Fruit fly (Drosophila melanogaster) whole organism, embryonic: ENCODE results near the gene CSN1b.

ENCODE experiments used
- BtbVII ChIP-seq: fragments of 200-800 bp; sonication (Bioruptor generic); optimal IDR thresholded peaks from 3 replicates; lab custom pipeline; 2017; ENCODE audit warnings: missing biosample characterization, mild to moderate bottlenecking, missing genetic modification characterization
- CG10462 ChIP-seq: fragments of 200-800 bp; sonication (Bioruptor generic); optimal IDR thresholded peaks from 2 replicates; lab custom pipeline; 2016; ENCODE audit warnings: missing biosample characterization, missing genetic modification characterization
- CG12769 ChIP-seq: fragments of 200-800 bp; sonication (Bioruptor generic); optimal IDR thresholded peaks from 2 replicates; lab custom pipeline; 2019; ENCODE audit warnings: missing biosample characterization, mild to moderate bottlenecking, missing genetic modification characterization, moderate library complexity
- CG13894 ChIP-seq: fragments of 200-800 bp; sonication (Bioruptor generic); optimal IDR thresholded peaks from 3 replicates; lab custom pipeline; 2018; ENCODE audit warnings: missing biosample characterization, mild to moderate bottlenecking, missing genetic modification characterization, moderate library complexity
- CG14965 ChIP-seq: fragments of 200-800 bp; sonication (Bioruptor generic); optimal IDR thresholded peaks from 2 replicates; lab custom pipeline; 2016; ENCODE audit warnings: missing biosample characterization, missing genetic modification characterization, borderline replicate concordance
- CG17328 ChIP-seq: fragments of 200-800 bp; sonication (Bioruptor generic); IDR thresholded peaks from 2 replicates; pipeline ENCODE4 v1.3.6; 2022; ENCODE audit warnings: missing biosample characterization, missing genetic modification characterization
- CG2129 ChIP-seq: fragments of 200-800 bp; sonication (Bioruptor generic); IDR thresholded peaks from 2 replicates; pipeline ENCODE4 v1.3.6; 2022; ENCODE audit warnings: missing biosample characterization, missing genetic modification characterization; ENCODE audit not compliant: partially characterized antibody
- CG2199 ChIP-seq: fragments of 200-800 bp; sonication (Bioruptor generic); IDR thresholded peaks from 3 replicates; pipeline ENCODE4 v1.3.6; 2022; ENCODE audit warnings: missing biosample characterization, missing genetic modification characterization
- CG3281 ChIP-seq: fragments of 200-800 bp; sonication (Bioruptor generic); optimal IDR thresholded peaks from 3 replicates; lab custom pipeline; 2017; ENCODE audit warnings: missing biosample characterization, mild to moderate bottlenecking, missing genetic modification characterization
- CG3838 ChIP-seq: fragments of 200-800 bp; sonication (Bioruptor generic); optimal IDR thresholded peaks from 3 replicates; lab custom pipeline; 2016; ENCODE audit warnings: missing biosample characterization, missing genetic modification characterization
- CG6254 ChIP-seq: fragments of 200-800 bp; sonication (Bioruptor generic); optimal IDR thresholded peaks from 3 replicates; lab custom pipeline; 2017; ENCODE audit warnings: mild to moderate bottlenecking, missing biosample characterization, missing genetic modification reagents, missing genetic modification characterization
- CG6791 ChIP-seq: fragments of 200-800 bp; sonication (Bioruptor generic); IDR thresholded peaks from 3 replicates; pipeline ENCODE4 v1.3.6; 2022; ENCODE audit warnings: missing biosample characterization, missing genetic modification characterization; ENCODE audit not compliant: partially characterized antibody
- CG8290 ChIP-seq, 3 experiments: fragments of 200-800 bp; sonication (Bioruptor generic); optimal IDR thresholded peaks; 2 replicates each; lab custom pipeline; 2016 to 2019; ENCODE audit warnings: missing biosample characterization in 3 of 3, missing genetic modification characterization in 3 of 3, mild to moderate bottlenecking in 2 of 3, moderate library complexity in 1 of 3
- CG9215 ChIP-seq: fragments of 200-800 bp; sonication (Bioruptor generic); IDR thresholded peaks from 2 replicates; pipeline ENCODE4 v1.3.6; 2022; ENCODE audit warnings: missing biosample characterization, missing genetic modification characterization
- CTCF ChIP-seq: fragments of 200-800 bp; sonication (Bioruptor generic); optimal IDR thresholded peaks from 2 replicates; lab custom pipeline; 2017; ENCODE audit warnings: missing biosample characterization, mild to moderate bottlenecking, missing genetic modification characterization, moderate library complexity
- Deaf1 ChIP-seq: fragments of 200-800 bp; optimal IDR thresholded peaks from 3 replicates; lab custom pipeline; 2019; ENCODE audit warnings: missing biosample characterization, mild to moderate bottlenecking, missing genetic modification characterization, moderate library complexity
- Doc3 ChIP-seq: fragments of 200-800 bp; sonication (Bioruptor generic); IDR thresholded peaks from 3 replicates; pipeline ENCODE4 v1.3.6; 2022; ENCODE audit warnings: missing biosample characterization, missing genetic modification characterization; ENCODE audit not compliant: partially characterized antibody
- E2f2 ChIP-seq: fragments of 200-800 bp; sonication (Bioruptor generic); IDR thresholded peaks from 2 replicates; pipeline ENCODE4 v1.3.6; 2022; ENCODE audit warnings: missing biosample characterization, missing genetic modification characterization
- Fer1 ChIP-seq: fragments of 200-800 bp; sonication (Bioruptor generic); optimal IDR thresholded peaks from 2 replicates; lab custom pipeline; 2017; ENCODE audit warnings: missing biosample characterization, mild to moderate bottlenecking, missing genetic modification characterization
- Gsc ChIP-seq: fragments of 200-800 bp; sonication (Bioruptor generic); IDR thresholded peaks from 2 replicates; pipeline ENCODE4 v1.3.6; 2022; ENCODE audit warnings: missing biosample characterization, missing genetic modification characterization
- Jarid2 ChIP-seq: fragments of 200-800 bp; sonication (Bioruptor generic); optimal IDR thresholded peaks from 3 replicates; lab custom pipeline; 2017; ENCODE audit warnings: mild to moderate bottlenecking, missing biosample characterization, missing genetic modification reagents, missing genetic modification characterization
- Med ChIP-seq: fragments of 200-800 bp; sonication (Bioruptor generic); peaks from one replicate; lab custom pipeline; 2016; ENCODE audit warnings: missing biosample characterization, missing genetic modification characterization, mild to moderate bottlenecking, inconsistent platforms, moderate library complexity
- Meics ChIP-seq: fragments of 200-800 bp; sonication (Bioruptor generic); optimal IDR thresholded peaks from 2 replicates; lab custom pipeline; 2017; ENCODE audit warnings: missing biosample characterization, mild to moderate bottlenecking, missing genetic modification characterization
- Nf-YC ChIP-seq: fragments of 200-800 bp; optimal IDR thresholded peaks from 3 replicates; lab custom pipeline; 2019; ENCODE audit warnings: missing biosample characterization, mild to moderate bottlenecking, missing genetic modification characterization, moderate library complexity
- Scr ChIP-seq: fragments of 200-800 bp; sonication (Bioruptor generic); IDR thresholded peaks from 2 replicates; pipeline ENCODE4 v1.3.6; 2022; ENCODE audit warnings: missing biosample characterization, missing genetic modification characterization; ENCODE audit not compliant: partially characterized antibody
- Trl ChIP-seq, 3 experiments: fragments of >200 bp in 2 of 3; fragments of 200-800 bp in 1 of 3; sonication (Bioruptor generic) in 1 of 3; optimal IDR thresholded peaks; 2 replicates in 1 of 3; 3 replicates in 2 of 3; lab custom pipeline; 2016 to 2017; ENCODE audit warnings: missing biosample characterization in 1 of 3, missing genetic modification characterization in 1 of 3
- abd-A ChIP-seq: fragments of 200-800 bp; sonication (Bioruptor generic); optimal IDR thresholded peaks from 3 replicates; lab custom pipeline; 2019; ENCODE audit warnings: missing biosample characterization, mild to moderate bottlenecking, missing genetic modification characterization, moderate library complexity
- bbx ChIP-seq: fragments of 200-800 bp; sonication (Bioruptor generic); IDR thresholded peaks from 2 replicates; pipeline ENCODE4 v1.3.6; 2022; ENCODE audit warnings: missing biosample characterization, missing genetic modification characterization; ENCODE audit not compliant: partially characterized antibody
- cad ChIP-seq: fragments of >200 bp; optimal IDR thresholded peaks from 2 replicates; lab custom pipeline; 2017; ENCODE audit warnings: missing biosample characterization, missing genetic modification characterization
- caup ChIP-seq: fragments of 200-800 bp; sonication (Bioruptor generic); optimal IDR thresholded peaks from 3 replicates; lab custom pipeline; 2017; ENCODE audit warnings: missing biosample characterization, mild to moderate bottlenecking, missing genetic modification characterization, moderate library complexity; ENCODE audit not compliant: severe bottlenecking
- cg ChIP-seq: fragments of 200-800 bp; sonication (Bioruptor generic); optimal IDR thresholded peaks from 3 replicates; lab custom pipeline; 2019; ENCODE audit warnings: missing biosample characterization, mild to moderate bottlenecking, missing genetic modification characterization, moderate library complexity
- chif ChIP-seq, 2 experiments: fragments of 200-800 bp; sonication (Bioruptor generic); optimal IDR thresholded peaks; 3 replicates each; lab custom pipeline; 2016; ENCODE audit warnings: missing biosample characterization in 2 of 2, missing genetic modification characterization in 2 of 2
- chinmo ChIP-seq: fragments of 200-800 bp; sonication (Bioruptor generic); IDR thresholded peaks from 4 replicates; pipeline ENCODE4 v1.3.6; 2022; ENCODE audit warnings: missing biosample characterization, missing genetic modification characterization; ENCODE audit not compliant: partially characterized antibody
- ci ChIP-seq: fragments of 200-800 bp; sonication (Bioruptor generic); IDR thresholded peaks from 3 replicates; pipeline ENCODE4 v1.3.6; 2022; ENCODE audit warnings: missing biosample characterization, missing genetic modification characterization
- dmrt11E ChIP-seq: fragments of 200-800 bp; sonication (Bioruptor generic); optimal IDR thresholded peaks from 3 replicates; lab custom pipeline; 2018; ENCODE audit warnings: missing biosample characterization, mild to moderate bottlenecking, missing genetic modification characterization, moderate library complexity
- exex ChIP-seq: fragments of 200-800 bp; sonication (Bioruptor generic); optimal IDR thresholded peaks from 4 replicates; lab custom pipeline; 2018; ENCODE audit warnings: missing biosample characterization, mild to moderate bottlenecking, missing genetic modification characterization, moderate library complexity
- fu2 ChIP-seq: fragments of 200-800 bp; sonication (Bioruptor generic); optimal IDR thresholded peaks from 2 replicates; lab custom pipeline; 2016; ENCODE audit warnings: missing biosample characterization, missing genetic modification characterization
- hth ChIP-seq: fragments of >200 bp; optimal IDR thresholded peaks from 2 replicates; lab custom pipeline; 2017; ENCODE audit warnings: inconsistent platforms
- kni ChIP-seq: fragments of 200-800 bp; sonication (Bioruptor generic); optimal IDR thresholded peaks from 3 replicates; lab custom pipeline; 2017; ENCODE audit warnings: mild to moderate bottlenecking, missing biosample characterization, missing genetic modification reagents, missing genetic modification characterization
- mirr ChIP-seq: fragments of 200-800 bp; sonication (Bioruptor generic); optimal IDR thresholded peaks from 3 replicates; lab custom pipeline; 2018; ENCODE audit warnings: missing biosample characterization, mild to moderate bottlenecking, missing genetic modification characterization
- nau ChIP-seq: fragments of 200-800 bp; sonication (Bioruptor generic); optimal IDR thresholded peaks from 3 replicates; lab custom pipeline; 2017; ENCODE audit warnings: missing biosample characterization, mild to moderate bottlenecking, missing genetic modification characterization, missing genetic modification reagents
- nerfin-2 ChIP-seq: fragments of 200-800 bp; sonication (Bioruptor generic); IDR thresholded peaks from 2 replicates; pipeline ENCODE4 v1.3.6; 2022; ENCODE audit warnings: missing biosample characterization, missing genetic modification characterization; ENCODE audit not compliant: partially characterized antibody
- nmo ChIP-seq: fragments of 200-800 bp; sonication (Bioruptor generic); optimal IDR thresholded peaks from 2 replicates; lab custom pipeline; 2018; ENCODE audit warnings: missing biosample characterization, mild to moderate bottlenecking, missing genetic modification characterization, moderate library complexity
- pros ChIP-seq: fragments of 200-800 bp; sonication (Bioruptor generic); optimal IDR thresholded peaks from 3 replicates; lab custom pipeline; 2019; ENCODE audit warnings: missing biosample characterization, mild to moderate bottlenecking, missing genetic modification characterization, moderate library complexity
- sqz ChIP-seq: fragments of 200-800 bp; sonication (Bioruptor generic); optimal IDR thresholded peaks from 3 replicates; lab custom pipeline; 2018; ENCODE audit warnings: missing biosample characterization, mild to moderate bottlenecking, missing genetic modification characterization
- sr ChIP-seq: fragments of 200-800 bp; sonication (Bioruptor generic); IDR thresholded peaks from 3 replicates; pipeline ENCODE4 v1.3.6; 2022; ENCODE audit warnings: missing biosample characterization, missing genetic modification characterization
- z ChIP-seq: fragments of 200-800 bp; sonication (Bioruptor generic); IDR thresholded peaks from 3 replicates; pipeline ENCODE4 v1.3.6; 2022; ENCODE audit warnings: missing biosample characterization, missing genetic modification characterization

Gene CSN1b

dm6 chr3L:18896297-18896863 is 8.3 kb downstream of the CSN1b start (continued):
- TF ChIP-seq pros, result peak; percentile 8
- no peak for TF ChIP-seq chif (GFP tag; optimal IDR thresholded peaks at IDR 0.05; lab: Kevin White, UChicago)
- TF ChIP-seq Gsc (GFP tag; lab: Robert Waterston, UW), result no peak
- TF ChIP-seq CG6254 (GFP tag; lab: Kevin White, UChicago), result peak; percentile 13
- peak; percentile 58; the same call in 1 of the 4 replicates for TF ChIP-seq chinmo
- no peak for TF ChIP-seq CG14965
- peak; percentile 26 for TF ChIP-seq cad (GFP tag; lab: Kevin White, UChicago)
- peak in 1 of 2 experiments; percentile 6 for TF ChIP-seq Trl (optimal IDR thresholded peaks at IDR 0.05; lab: Kevin White, UChicago)
- TF ChIP-seq Trl (GFP tag; optimal IDR thresholded peaks at IDR 0.05; lab: Kevin White, UChicago), result no peak
- peak; percentile 37 for TF ChIP-seq CG13894
- TF ChIP-seq CG8290 (GFP tag; optimal IDR thresholded peaks at IDR 0.05; lab: Kevin White, UChicago), result no peak
- TF ChIP-seq CG8290 (tag; optimal IDR thresholded peaks at IDR 0.05; lab: Kevin White, UChicago), result peak in 1 of 2 experiments; percentile 34
- peak; percentile 65; the same call in 2 of the 3 replicates for TF ChIP-seq sr (GFP tag; lab: Robert Waterston, UW)
- no peak for TF ChIP-seq fu2
- TF ChIP-seq hth (lab: Kevin White, UChicago), result no peak
- TF ChIP-seq CG9215 (GFP tag; lab: Robert Waterston, UW), result no peak
- TF ChIP-seq abd-A, result peak; percentile 16
- TF ChIP-seq cg (GFP tag; lab: Kevin White, UChicago), result peak; percentile 34
- TF ChIP-seq bbx (GFP tag; lab: Robert Waterston, UW), result peak; percentile 49
- peak; percentile 23; the same call in 1 of the 3 replicates for TF ChIP-seq ci (GFP tag; lab: Robert Waterston, UW)
- TF ChIP-seq nerfin-2, result peak; percentile 52; the same call in 1 of the 2 replicates
- TF ChIP-seq CG2129 (GFP tag; lab: Robert Waterston, UW), result no peak
- peak; percentile 40 for TF ChIP-seq kni (GFP tag; lab: Kevin White, UChicago)
- no peak for TF ChIP-seq Jarid2 (GFP tag; lab: Kevin White, UChicago)
- TF ChIP-seq CG2199 (GFP tag; lab: Robert Waterston, UW), result 0 out of 3 replicates have a peak, but pooled peaks have one; percentile 15
- 0 out of 3 replicates have a peak, but pooled peaks have one; percentile 19 for TF ChIP-seq CG6791 (GFP tag; lab: Robert Waterston, UW)
- TF ChIP-seq Scr, result peak; percentile 32; the same call in 1 of the 2 replicates
- no peak for TF ChIP-seq CG17328 (GFP tag; lab: Robert Waterston, UW)
- TF ChIP-seq Doc3, result 0 out of 3 replicates have a peak, but pooled peaks have one; percentile 34
- TF ChIP-seq E2f2 (GFP tag; lab: Robert Waterston, UW), result 0 out of 2 replicates have a peak, but pooled peaks have one; percentile 8
- TF ChIP-seq Deaf1 (tag; lab: Kevin White, UChicago), result peak; percentile 25
- TF ChIP-seq CG3838 (GFP tag; lab: Kevin White, UChicago), result no peak

DNA sequence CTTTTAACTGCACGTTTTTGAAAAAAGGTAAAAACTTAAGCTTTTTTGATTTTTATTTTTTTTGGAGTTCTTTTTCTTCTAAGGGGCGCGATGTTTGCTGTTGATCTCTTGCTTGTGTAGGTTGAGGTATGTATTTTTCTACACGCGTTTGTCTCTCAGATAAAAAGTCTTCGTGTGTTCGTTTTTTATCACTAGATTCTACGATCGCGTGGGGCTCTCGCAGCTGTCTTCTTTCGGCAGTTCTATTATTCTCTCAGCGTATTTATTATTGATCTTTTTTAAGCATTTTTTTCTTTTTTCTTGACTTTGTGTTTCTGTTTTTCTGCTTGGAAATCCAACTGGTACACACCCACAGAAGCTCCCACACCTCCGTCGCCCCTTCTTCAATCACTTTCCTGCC is 9.7 kb downstream of the CSN1b start:
- TF ChIP-seq mirr (GFP tag; lab: Kevin White, UChicago) (peak; percentile 57), exex (tag; lab: Kevin White, UChicago) (peak; percentile 6), Med (GFP tag; lab: Kevin White, UChicago) (peak; percentile 29), nau (peak; percentile 35), caup (GFP tag; lab: Kevin White, UChicago) (peak; percentile 14), dmrt11E (tag; lab: Kevin White, UChicago) (no peak), Deaf1 (tag; lab: Kevin White, UChicago) (peak; percentile 88), cg (GFP tag; lab: Kevin White, UChicago) (peak; percentile 48), Trl (optimal IDR thresholded peaks at IDR 0.05; lab: Kevin White, UChicago) (peak in 1 of 2 experiments; percentile 41), Trl (GFP tag; optimal IDR thresholded peaks at IDR 0.05; lab: Kevin White, UChicago) (no peak), Fer1 (GFP tag; lab: Kevin White, UChicago) (peak; percentile 15), sr (GFP tag; lab: Robert Waterston, UW) (0 out of 3 replicates have a peak, but pooled peaks have one; percentile 37), nmo (no peak), sqz (GFP tag; lab: Kevin White, UChicago) (peak; percentile 61), CG3281 (no peak), Nf-YC (peak; percentile 12), CG12769 (tag; lab: Kevin White, UChicago) (peak; percentile 22), BtbVII (peak; percentile 31), z (GFP tag; lab: Robert Waterston, UW) (no peak), CG10462 (no peak), Meics (no peak), CG13894 (peak; percentile 84), CTCF (GFP tag; lab: Kevin White, UChicago) (peak; percentile 2)
